Worm (Caenorhabditis elegans) whole organism, L3 larva: Measurements from ENCODE around the gene gon-14.

Experiments used
- lin-39 ChIP-seq: fragments of 150-350 bp; optimal IDR thresholded peaks from 2 replicates; lab custom pipeline; 2018; ENCODE audit warnings: missing biosample characterization, missing genetic modification reagents, missing genetic modification characterization
- nhr-12 ChIP-seq: fragments of 150-350 bp; optimal IDR thresholded peaks from 2 replicates; lab custom pipeline; 2014; ENCODE audit warnings: missing biosample characterization, missing genetic modification characterization
- nhr-76 ChIP-seq: fragments of 150-350 bp; sonication (generic microtip); optimal IDR thresholded peaks from 5 replicates; lab custom pipeline; 2014; ENCODE audit warnings: missing biosample characterization, missing genetic modification characterization
- pha-4 ChIP-seq: fragments of 150-350 bp; optimal IDR thresholded peaks from 2 replicates; lab custom pipeline; 2014; ENCODE audit warnings: missing biosample characterization, missing genetic modification reagents, missing genetic modification characterization
- sea-2 ChIP-seq: fragments of 150-350 bp; sonication (generic microtip); optimal IDR thresholded peaks from 4 replicates; lab custom pipeline; 2014; ENCODE audit warnings: missing biosample characterization, missing genetic modification reagents, missing genetic modification characterization
- unc-62 ChIP-seq: fragments of 150-350 bp; sonication (generic microtip); optimal IDR thresholded peaks from 4 replicates; lab custom pipeline; 2014; ENCODE audit warnings: missing biosample characterization, missing genetic modification reagents, missing genetic modification characterization

ce11 chrV:6559105-6559504, 51.9 kb downstream of the gon-14 start, which contains the start of gene spp-26:
- TF ChIP-seq unc-62 (no peak), sea-2 (GFP tag; lab: Kevin White, UChicago) (no peak), pha-4 (tag; lab: Kevin White, UChicago) (no peak), nhr-12 (tag; lab: Kevin White, UChicago) (no peak), nhr-76 (no peak), lin-39 (tag; lab: Kevin White, UChicago) (no peak)
